Fruit fly (Drosophila melanogaster) whole organism, adult: Measurements from ENCODE around the gene CG7560.

Experiments used
- CG14711 ChIP-seq: fragments of 200-800 bp; sonication (Bioruptor generic); optimal IDR thresholded peaks from 2 replicates; lab custom pipeline; 2018; ENCODE audit warnings: missing biosample characterization, mild to moderate bottlenecking, missing genetic modification characterization, moderate library complexity
- Clk ChIP-seq: fragments of 200-800 bp; sonication (Bioruptor generic); optimal IDR thresholded peaks from 2 replicates; lab custom pipeline; 2017; ENCODE audit warnings: missing biosample characterization, missing genetic modification characterization
- Mnt ChIP-seq: fragments of 200-800 bp; sonication (Bioruptor generic); optimal IDR thresholded peaks from 2 replicates; lab custom pipeline; 2016; ENCODE audit warnings: missing biosample characterization, mild to moderate bottlenecking, missing genetic modification characterization
- kay ChIP-seq: fragments of 200-800 bp; sonication (Bioruptor generic); peaks from one replicate; lab custom pipeline; 2016; ENCODE audit warnings: missing biosample characterization, missing genetic modification characterization, borderline replicate concordance
- toe ChIP-seq: fragments of 200-800 bp; sonication (Bioruptor generic); optimal IDR thresholded peaks from 2 replicates; lab custom pipeline; 2016; ENCODE audit warnings: missing biosample characterization, missing genetic modification characterization

DNA sequence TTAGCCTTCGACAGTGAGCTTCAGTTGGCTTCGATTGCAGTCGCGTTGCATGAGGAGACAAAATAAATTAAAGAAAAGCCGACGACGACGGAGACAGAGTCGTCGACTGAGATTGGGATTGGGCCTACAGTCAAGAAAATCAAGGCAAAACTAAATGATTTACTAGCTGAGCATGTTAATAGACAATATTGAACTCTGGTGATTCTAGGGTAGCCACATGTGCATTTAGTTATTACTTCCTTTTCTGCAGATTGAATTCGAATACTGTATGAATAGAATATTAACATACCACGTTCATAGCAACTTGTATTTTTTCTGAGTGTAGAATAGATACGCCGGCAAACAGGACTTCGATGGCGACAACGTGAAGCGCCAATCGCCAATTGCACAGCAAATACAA, 23.4 kb downstream of the CG7560 start:
- no peak for TF ChIP-seq toe (GFP tag; lab: Kevin White, UChicago)
- no peak for TF ChIP-seq CG14711 (tag; lab: Kevin White, UChicago)
- TF ChIP-seq Mnt (GFP tag; lab: Kevin White, UChicago): no peak
- TF ChIP-seq Clk (GFP tag; lab: Kevin White, UChicago): no peak
- TF ChIP-seq kay (GFP tag; lab: Kevin White, UChicago): no peak
